Fruit fly (Drosophila melanogaster): ENCODE data around the gene dpr17.

The dpr17 gene

dm6 chr3R:12125431-12126027 is 30.9 kb downstream of the dpr17 start:
- TF ChIP-seq psq (GFP tag; optimal IDR thresholded peaks at IDR 0.05) (no peak), Hnf4 (GFP tag; optimal IDR thresholded peaks at IDR 0.05) (no peak), CG32264 (GFP tag; optimal IDR thresholded peaks at IDR 0.05) (no peak)

DNA sequence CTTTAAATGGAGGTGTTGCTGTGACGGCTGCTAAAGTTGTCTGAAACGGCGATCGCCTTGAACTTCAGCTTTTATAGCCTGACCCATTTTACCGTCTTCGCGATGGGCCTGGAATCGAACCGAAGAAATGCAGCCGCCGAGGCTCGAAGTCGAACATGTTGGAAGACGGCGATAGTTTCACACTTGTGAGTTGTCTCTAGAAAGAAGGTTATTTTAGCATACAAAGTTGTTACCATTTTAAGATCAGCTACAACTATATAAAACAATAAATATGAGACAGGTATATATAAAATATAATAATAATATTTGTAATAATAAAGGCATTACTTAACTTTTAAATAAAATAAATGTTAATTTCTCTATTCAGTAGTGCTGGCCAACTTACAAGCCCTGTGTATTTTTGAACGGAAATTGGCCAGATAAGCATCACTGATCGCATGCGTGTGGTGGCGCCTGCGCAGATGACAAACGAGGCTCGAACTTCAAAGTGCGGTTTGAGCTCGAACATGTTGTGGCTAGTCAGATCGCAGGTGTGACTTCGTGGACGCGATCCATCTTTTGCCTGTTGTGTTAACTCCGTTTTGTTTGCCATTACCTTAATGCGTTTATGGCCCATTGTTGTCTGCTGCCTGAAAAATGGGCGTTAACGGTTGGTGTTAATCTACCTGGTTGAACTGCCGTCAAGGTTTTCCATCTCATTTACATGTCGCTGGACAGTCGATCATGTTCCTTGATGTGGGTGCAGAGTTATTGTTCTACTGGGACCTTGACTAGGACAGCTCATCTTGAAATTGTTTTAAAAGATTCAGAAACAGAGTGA is 33.7 kb downstream of the dpr17 start, which contains the start of gene CG4702:
Gene CG4702, minus strand, starts transcription at position 51 of the 820 bp plus-strand sequence.
- TF ChIP-seq Myc (optimal IDR thresholded peaks at IDR 0.05) (peak; percentile 80), HLH106 (tag; optimal IDR thresholded peaks at IDR 0.05) (peak; percentile 13), dsf (GFP tag; optimal IDR thresholded peaks at IDR 0.05; ENCODE audit: borderline replicate concordance) (no peak), woc (GFP tag; optimal IDR thresholded peaks at IDR 0.05) (peak; percentile 16)

DNA sequence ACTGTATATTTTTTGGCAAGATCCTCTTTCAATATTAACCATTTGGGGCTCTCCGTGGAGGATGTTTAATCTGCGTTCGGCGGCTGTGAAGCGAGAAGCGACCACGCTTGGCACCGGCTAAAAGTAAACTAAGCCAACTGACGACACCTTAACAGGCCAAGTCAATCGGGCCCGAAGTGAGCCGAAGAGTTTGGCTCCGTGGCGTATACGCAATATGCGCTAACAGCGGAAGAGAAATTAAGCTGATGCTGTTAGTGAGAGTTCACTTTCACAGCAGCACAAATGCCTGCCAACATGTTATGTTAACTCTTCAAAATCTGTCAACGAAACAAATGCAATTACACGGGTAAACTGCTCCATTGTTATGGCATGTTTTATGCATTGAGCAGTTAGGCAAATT is 63.8 kb downstream of the dpr17 start, which contains the start of gene dpr15:
Gene dpr15, minus strand, starts transcription at position 101 of the 400 bp plus-strand sequence.
- TF ChIP-seq Abd-B (GFP tag; optimal IDR thresholded peaks at IDR 0.05) (no peak), OdsH (GFP tag; optimal IDR thresholded peaks at IDR 0.05) (no peak), HLH106 (tag; optimal IDR thresholded peaks at IDR 0.05) (no peak), psq (GFP tag; optimal IDR thresholded peaks at IDR 0.05) (no peak), Dif (GFP tag; optimal IDR thresholded peaks at IDR 0.05; ENCODE audit: partially characterized antibody) (no peak), Vsx2 (GFP tag; optimal IDR thresholded peaks at IDR 0.05; ENCODE audit: partially characterized antibody) (no peak), CrebA (GFP tag; optimal IDR thresholded peaks at IDR 0.05; ENCODE audit: borderline replicate concordance) (no peak), Hr83 (GFP tag; optimal IDR thresholded peaks at IDR 0.05; ENCODE audit: poor library complexity, severe bottlenecking) (no peak), Rel (GFP tag; optimal IDR thresholded peaks at IDR 0.05) (no peak), Rel (tag; optimal IDR thresholded peaks at IDR 0.05) (no peak), N (GFP tag; optimal IDR thresholded peaks at IDR 0.05) (no peak), CG32264 (GFP tag; optimal IDR thresholded peaks at IDR 0.05) (no peak), dl (GFP tag; optimal IDR thresholded peaks at IDR 0.05; ENCODE audit: insufficient read depth in 1 of 2, partially characterized antibody in 2 of 2) (no peak), Mio (GFP tag; optimal IDR thresholded peaks at IDR 0.05) (no peak), rgr (GFP tag; optimal IDR thresholded peaks at IDR 0.05) (no peak)

All from whole organism, wandering third instar larva.